Fruit fly (Drosophila melanogaster) whole organism, embryonic: ENCODE measurements around the gene CG11710.

Experiments
- Bgb ChIP-seq: fragments of 200-800 bp; sonication (Bioruptor generic); IDR thresholded peaks from 2 replicates; pipeline ENCODE4 v1.3.6; 2022; ENCODE audit warnings: missing biosample characterization, missing genetic modification characterization; ENCODE audit not compliant: partially characterized antibody
- CG10959 ChIP-seq: fragments of 200-800 bp; sonication (Bioruptor generic); IDR thresholded peaks from 2 replicates; pipeline ENCODE4 v1.3.6; 2022; ENCODE audit warnings: missing biosample characterization, missing genetic modification characterization
- CG15479 ChIP-seq: fragments of 200-800 bp; sonication (Bioruptor generic); optimal IDR thresholded peaks from 3 replicates; lab custom pipeline; 2019; ENCODE audit warnings: missing biosample characterization, mild to moderate bottlenecking, missing genetic modification characterization, moderate library complexity
- CG1602 ChIP-seq: fragments of 200-800 bp; sonication (Bioruptor generic); optimal IDR thresholded peaks from 3 replicates; lab custom pipeline; 2016; ENCODE audit warnings: missing biosample characterization, missing genetic modification characterization
- CG1603 ChIP-seq: fragments of 200-800 bp; sonication (Bioruptor generic); optimal IDR thresholded peaks from 2 replicates; lab custom pipeline; 2019; ENCODE audit warnings: missing biosample characterization, mild to moderate bottlenecking, missing genetic modification characterization, moderate library complexity
- CG16779 ChIP-seq: fragments of 200-800 bp; sonication (Bioruptor generic); IDR thresholded peaks from 2 replicates; pipeline ENCODE4 v1.3.6; 2022; ENCODE audit warnings: missing biosample characterization, missing genetic modification characterization
- CG17328 ChIP-seq: fragments of 200-800 bp; sonication (Bioruptor generic); IDR thresholded peaks from 2 replicates; pipeline ENCODE4 v1.3.6; 2022; ENCODE audit warnings: missing biosample characterization, missing genetic modification characterization
- CG2199 ChIP-seq: fragments of 200-800 bp; sonication (Bioruptor generic); IDR thresholded peaks from 3 replicates; pipeline ENCODE4 v1.3.6; 2022; ENCODE audit warnings: missing biosample characterization, missing genetic modification characterization
- CG31441 ChIP-seq: fragments of 200-800 bp; sonication (Bioruptor generic); IDR thresholded peaks from 2 replicates; pipeline ENCODE4 v1.3.6; 2022; ENCODE audit warnings: missing biosample characterization, missing genetic modification characterization
- CG32772 ChIP-seq: fragments of 200-800 bp; sonication (Bioruptor generic); IDR thresholded peaks from 2 replicates; pipeline ENCODE4 v1.3.6; 2022; ENCODE audit warnings: missing biosample characterization, missing genetic modification characterization
- CG34376 ChIP-seq: fragments of 200-800 bp; sonication (Bioruptor generic); optimal IDR thresholded peaks from 2 replicates; lab custom pipeline; 2018; ENCODE audit warnings: missing biosample characterization, mild to moderate bottlenecking, missing genetic modification characterization
- CG3995 ChIP-seq: fragments of 200-800 bp; sonication (Bioruptor generic); optimal IDR thresholded peaks from 3 replicates; lab custom pipeline; 2016; ENCODE audit warnings: missing biosample characterization, missing genetic modification characterization
- CG4707 ChIP-seq: fragments of 200-800 bp; sonication (Bioruptor generic); optimal IDR thresholded peaks from 2 replicates; lab custom pipeline; 2018; ENCODE audit warnings: missing biosample characterization, mild to moderate bottlenecking, missing genetic modification characterization, moderate library complexity
- CG4820 ChIP-seq: fragments of 200-800 bp; sonication (Bioruptor generic); optimal IDR thresholded peaks from 3 replicates; lab custom pipeline; 2016; ENCODE audit warnings: missing biosample characterization, missing genetic modification characterization
- CG4854 ChIP-seq: fragments of 200-800 bp; sonication (Bioruptor generic); optimal IDR thresholded peaks from 2 replicates; lab custom pipeline; 2016; ENCODE audit warnings: missing biosample characterization, missing genetic modification characterization, inconsistent platforms
- CG6791 ChIP-seq: fragments of 200-800 bp; sonication (Bioruptor generic); IDR thresholded peaks from 3 replicates; pipeline ENCODE4 v1.3.6; 2022; ENCODE audit warnings: missing biosample characterization, missing genetic modification characterization; ENCODE audit not compliant: partially characterized antibody
- CG7839 ChIP-seq: fragments of 200-800 bp; sonication (Bioruptor generic); optimal IDR thresholded peaks from 3 replicates; lab custom pipeline; 2018; ENCODE audit warnings: missing biosample characterization, mild to moderate bottlenecking, missing genetic modification characterization, moderate library complexity
- CG9727 ChIP-seq: fragments of 200-800 bp; sonication (Bioruptor generic); optimal IDR thresholded peaks from 3 replicates; lab custom pipeline; 2017; ENCODE audit warnings: missing biosample characterization, mild to moderate bottlenecking, missing genetic modification characterization
- Camta ChIP-seq: fragments of 200-800 bp; sonication (Bioruptor generic); optimal IDR thresholded peaks from 2 replicates; lab custom pipeline; 2016; ENCODE audit warnings: missing biosample characterization, missing genetic modification characterization
- CrebB ChIP-seq: fragments of 200-800 bp; sonication (Bioruptor generic); optimal IDR thresholded peaks from 3 replicates; lab custom pipeline; 2018; ENCODE audit warnings: missing biosample characterization, mild to moderate bottlenecking, missing genetic modification characterization
- HLH4C ChIP-seq: fragments of 200-800 bp; sonication (Bioruptor generic); IDR thresholded peaks from 3 replicates; pipeline ENCODE4 v1.3.6; 2022; ENCODE audit warnings: missing biosample characterization, missing genetic modification characterization; ENCODE audit not compliant: partially characterized antibody
- Hey ChIP-seq: fragments of 200-800 bp; sonication (Bioruptor generic); optimal IDR thresholded peaks from 3 replicates; lab custom pipeline; 2018; ENCODE audit warnings: missing biosample characterization, mild to moderate bottlenecking, missing genetic modification characterization
- HmgD ChIP-seq: fragments of 200-800 bp; sonication (Bioruptor generic); optimal IDR thresholded peaks from 3 replicates; lab custom pipeline; 2016; ENCODE audit warnings: missing biosample characterization, missing genetic modification characterization
- Hmr ChIP-seq: fragments of 200-800 bp; sonication (Bioruptor generic); optimal IDR thresholded peaks from 3 replicates; lab custom pipeline; 2017; ENCODE audit warnings: mild to moderate bottlenecking, missing biosample characterization, missing genetic modification reagents, missing genetic modification characterization
- Hr39 ChIP-seq: fragments of >200 bp; optimal IDR thresholded peaks from 2 replicates; lab custom pipeline; 2017
- MESR4 ChIP-seq: fragments of 200-800 bp; sonication (Bioruptor generic); optimal IDR thresholded peaks from 2 replicates; lab custom pipeline; 2018; ENCODE audit warnings: missing biosample characterization, mild to moderate bottlenecking, missing genetic modification characterization, moderate library complexity
- Optix ChIP-seq: fragments of 200-800 bp; sonication (Bioruptor generic); IDR thresholded peaks from 3 replicates; pipeline ENCODE4 v1.3.6; 2022; ENCODE audit warnings: missing biosample characterization, missing genetic modification characterization
- Tbp ChIP-seq: fragments of >200 bp; optimal IDR thresholded peaks from 2 replicates; lab custom pipeline; 2018; ENCODE audit warnings: missing biosample characterization, missing genetic modification characterization
- ato ChIP-seq: fragments of 200-800 bp; sonication (Bioruptor generic); IDR thresholded peaks from 2 replicates; pipeline ENCODE4 v1.3.6; 2022; ENCODE audit warnings: missing biosample characterization, missing genetic modification characterization; ENCODE audit not compliant: partially characterized antibody
- cad ChIP-seq: fragments of >200 bp; optimal IDR thresholded peaks from 2 replicates; lab custom pipeline; 2017; ENCODE audit warnings: missing biosample characterization, missing genetic modification characterization
- chinmo ChIP-seq: fragments of 200-800 bp; sonication (Bioruptor generic); IDR thresholded peaks from 4 replicates; pipeline ENCODE4 v1.3.6; 2022; ENCODE audit warnings: missing biosample characterization, missing genetic modification characterization; ENCODE audit not compliant: partially characterized antibody
- corto ChIP-seq: fragments of 200-800 bp; sonication (Bioruptor generic); optimal IDR thresholded peaks from 2 replicates; lab custom pipeline; 2016; ENCODE audit warnings: missing biosample characterization, mild to moderate bottlenecking, missing genetic modification characterization, moderate library complexity
- gcm ChIP-seq: fragments of 200-800 bp; sonication (Bioruptor generic); optimal IDR thresholded peaks from 2 replicates; lab custom pipeline; 2019; ENCODE audit warnings: missing biosample characterization, mild to moderate bottlenecking, missing genetic modification characterization, moderate library complexity
- gt ChIP-seq: fragments of 200-800 bp; sonication (Bioruptor generic); IDR thresholded peaks from 2 replicates; pipeline ENCODE4 v1.3.6; 2022; ENCODE audit warnings: missing biosample characterization, missing genetic modification characterization
- hkb ChIP-seq, 2 experiments: fragments of 200-800 bp in 1 of 2; fragments of >200 bp in 1 of 2; sonication (Bioruptor generic) in 1 of 2; IDR thresholded peaks in 1 of 2; optimal IDR thresholded peaks in 1 of 2; 2 replicates each; pipeline versions ENCODE4 v1.3.6 to Lab custom; 2017 to 2022; ENCODE audit warnings: missing biosample characterization in 1 of 2, missing genetic modification characterization in 1 of 2
- insv ChIP-seq, 2 experiments: fragments of 200-800 bp; sonication (Bioruptor generic); optimal IDR thresholded peaks; 3 replicates each; lab custom pipeline; 2016 to 2018; ENCODE audit warnings: missing biosample characterization in 2 of 2, missing genetic modification characterization in 2 of 2
- kay ChIP-seq: fragments of 200-800 bp; sonication (Bioruptor generic); optimal IDR thresholded peaks from 2 replicates; lab custom pipeline; 2016; ENCODE audit warnings: missing biosample characterization, missing genetic modification characterization
- klu ChIP-seq: fragments of 200-800 bp; sonication (Bioruptor generic); IDR thresholded peaks from 2 replicates; pipeline ENCODE4 v1.3.6; 2022; ENCODE audit warnings: missing biosample characterization, missing genetic modification characterization
- lab ChIP-seq: fragments of 200-800 bp; sonication (Bioruptor generic); optimal IDR thresholded peaks from 3 replicates; lab custom pipeline; 2017; ENCODE audit warnings: missing biosample characterization, missing genetic modification characterization, mild to moderate bottlenecking, moderate library complexity, missing genetic modification reagents
- otp ChIP-seq: fragments of 200-800 bp; sonication (Bioruptor generic); IDR thresholded peaks from 3 replicates; pipeline ENCODE4, ENCODE4 v1.3.6; 2022; ENCODE audit warnings: missing biosample characterization, missing genetic modification characterization
- p53 ChIP-seq: fragments of 200-800 bp; sonication (Bioruptor generic); optimal IDR thresholded peaks from 2 replicates; lab custom pipeline; 2016; ENCODE audit warnings: missing biosample characterization, missing genetic modification characterization
- pb ChIP-seq: fragments of 200-800 bp; sonication (Bioruptor generic); optimal IDR thresholded peaks from 3 replicates; lab custom pipeline; 2016; ENCODE audit warnings: missing biosample characterization, missing genetic modification characterization
- peb ChIP-seq: fragments of 200-800 bp; sonication (Bioruptor generic); IDR thresholded peaks from 2 replicates; pipeline ENCODE4 v1.3.6; 2022; ENCODE audit warnings: missing biosample characterization, missing genetic modification characterization
- phol ChIP-seq: fragments of 200-800 bp; sonication (Bioruptor generic); optimal IDR thresholded peaks from 3 replicates; lab custom pipeline; 2018; ENCODE audit warnings: missing biosample characterization, mild to moderate bottlenecking, missing genetic modification characterization, moderate library complexity
- pzg ChIP-seq: fragments of 200-800 bp; sonication (Bioruptor generic); optimal IDR thresholded peaks from 3 replicates; lab custom pipeline; 2018; ENCODE audit warnings: missing biosample characterization, mild to moderate bottlenecking, missing genetic modification characterization, moderate library complexity
- run ChIP-seq: fragments of 200-800 bp; sonication (Bioruptor generic); optimal IDR thresholded peaks from 3 replicates; lab custom pipeline; 2018; ENCODE audit warnings: missing biosample characterization, mild to moderate bottlenecking, missing genetic modification characterization
- shn ChIP-seq: fragments of 200-800 bp; sonication (Bioruptor generic); optimal IDR thresholded peaks from 3 replicates; lab custom pipeline; 2016; ENCODE audit warnings: missing biosample characterization, missing genetic modification characterization
- sob ChIP-seq: fragments of 200-800 bp; sonication (Bioruptor generic); IDR thresholded peaks from 2 replicates; pipeline ENCODE4 v1.3.6; 2022; ENCODE audit warnings: missing biosample characterization, missing genetic modification characterization
- twi ChIP-seq: fragments of 200-800 bp; optimal IDR thresholded peaks from 2 replicates; lab custom pipeline; 2019; ENCODE audit warnings: missing biosample characterization, mild to moderate bottlenecking, missing genetic modification characterization, moderate library complexity
- unpg ChIP-seq: fragments of 200-800 bp; sonication (Bioruptor generic); optimal IDR thresholded peaks from 3 replicates; lab custom pipeline; 2018; ENCODE audit warnings: missing biosample characterization, mild to moderate bottlenecking, missing genetic modification characterization, moderate library complexity
- zen2 ChIP-seq: fragments of 200-800 bp; sonication (Bioruptor generic); IDR thresholded peaks from 3 replicates; pipeline ENCODE4 v1.3.6; 2022; ENCODE audit warnings: missing biosample characterization, missing genetic modification characterization; ENCODE audit not compliant: partially characterized antibody

CG11710 gene

DNA sequence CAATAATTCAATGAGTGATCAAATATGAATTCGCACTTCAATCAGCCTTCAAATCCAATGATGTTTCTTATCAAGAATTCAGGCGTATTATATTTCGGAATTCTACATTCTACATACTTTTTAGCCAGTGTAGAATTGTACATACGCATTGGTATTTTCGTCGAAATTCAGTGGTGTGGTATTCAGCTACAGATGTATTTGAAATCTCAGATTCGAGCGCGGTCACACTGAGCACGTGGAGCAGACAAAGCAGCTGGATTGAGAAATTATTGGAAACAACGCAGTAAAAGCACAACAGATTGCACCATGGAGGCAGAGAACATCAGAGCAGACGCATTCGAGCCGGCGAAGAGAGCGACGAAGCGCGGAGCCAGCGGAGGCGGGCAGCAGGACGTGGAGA is 38.2 kb downstream of the CG11710 start (continued):
- no peak for TF ChIP-seq CG6791
- no peak for TF ChIP-seq phol
- no peak for TF ChIP-seq insv (GFP tag; optimal IDR thresholded peaks at IDR 0.05; lab: Kevin White, UChicago)
- TF ChIP-seq peb (GFP tag; lab: Robert Waterston, UW), result no peak
- no peak for TF ChIP-seq CrebB
- no peak for TF ChIP-seq CG17328 (GFP tag; lab: Robert Waterston, UW)
- no peak for TF ChIP-seq corto (GFP tag; lab: Kevin White, UChicago)
- no peak for TF ChIP-seq gt (GFP tag; lab: Robert Waterston, UW)
- no peak for TF ChIP-seq Hmr (GFP tag; lab: Kevin White, UChicago)
- TF ChIP-seq Bgb (GFP tag; lab: Robert Waterston, UW), result peak; percentile 55
- TF ChIP-seq klu (GFP tag; lab: Robert Waterston, UW), result no peak
- no peak for TF ChIP-seq run
- TF ChIP-seq CG2199, result 0 out of 3 replicates have a peak, but pooled peaks have one; percentile 31
- TF ChIP-seq CG31441 (GFP tag; lab: Robert Waterston, UW), result no peak
- no peak for TF ChIP-seq CG10959
- TF ChIP-seq pzg (GFP tag; lab: Kevin White, UChicago), result peak; percentile 75
- peak; percentile 11 for TF ChIP-seq HmgD (GFP tag; lab: Kevin White, UChicago)
- TF ChIP-seq chinmo, result no peak
- no peak for TF ChIP-seq CG32772 (GFP tag; lab: Robert Waterston, UW)
- peak; percentile 78 for TF ChIP-seq CG1603
- no peak for TF ChIP-seq HLH4C (GFP tag; lab: Robert Waterston, UW)
- TF ChIP-seq Tbp, result no peak
- TF ChIP-seq ato (GFP tag; lab: Robert Waterston, UW), result no peak
- peak; percentile 7 for TF ChIP-seq CG3995 (GFP tag; lab: Kevin White, UChicago)
- no peak for TF ChIP-seq gcm (GFP tag; lab: Kevin White, UChicago)
- no peak for TF ChIP-seq sob
- TF ChIP-seq cad (GFP tag; lab: Kevin White, UChicago), result no peak
- TF ChIP-seq kay, result no peak
- no peak for TF ChIP-seq Camta (GFP tag; lab: Kevin White, UChicago)
- no peak for TF ChIP-seq CG9727 (GFP tag; lab: Kevin White, UChicago)
- TF ChIP-seq CG4820, result no peak
- TF ChIP-seq CG4707 (GFP tag; lab: Kevin White, UChicago), result no peak
- TF ChIP-seq Optix (GFP tag; lab: Robert Waterston, UW), result no peak
- no peak for TF ChIP-seq otp
- TF ChIP-seq CG34376 (GFP tag; lab: Kevin White, UChicago), result no peak
- peak; percentile 66 for TF ChIP-seq MESR4 (GFP tag; lab: Kevin White, UChicago)
- TF ChIP-seq pb (GFP tag; lab: Kevin White, UChicago), result no peak
- no peak for TF ChIP-seq p53 (GFP tag; lab: Kevin White, UChicago)
- TF ChIP-seq lab (GFP tag; lab: Kevin White, UChicago), result no peak
- no peak for TF ChIP-seq twi (tag; lab: Kevin White, UChicago)
- TF ChIP-seq hkb (optimal IDR thresholded peaks at IDR 0.05; lab: Kevin White, UChicago), result no peak
- TF ChIP-seq hkb (GFP tag; IDR thresholded peaks at IDR 0.05; lab: Robert Waterston, UW), result no peak
- TF ChIP-seq shn (GFP tag; lab: Kevin White, UChicago), result no peak
- TF ChIP-seq unpg (GFP tag; lab: Kevin White, UChicago), result no peak
- TF ChIP-seq CG4854 (GFP tag; lab: Kevin White, UChicago), result no peak
- no peak for TF ChIP-seq Hey
- TF ChIP-seq CG7839, result no peak
- no peak for TF ChIP-seq Hr39 (lab: Kevin White, UChicago)
- TF ChIP-seq zen2, result no peak
- no peak for TF ChIP-seq CG15479 (GFP tag; lab: Kevin White, UChicago)
- no peak for TF ChIP-seq CG16779 (GFP tag; lab: Robert Waterston, UW)
- TF ChIP-seq CG1602 (GFP tag; lab: Kevin White, UChicago), result no peak
